Worm (Caenorhabditis elegans) whole organism, mixed stage, embryonic: ENCODE results near the gene ZC455.1.

Experiments
- bed-3 ChIP-seq: fragments of 200-800 bp; sonication (Bioruptor generic); optimal IDR thresholded peaks from 3 replicates; lab custom pipeline; 2018; ENCODE audit warnings: mild to moderate bottlenecking, missing genetic modification characterization, moderate library complexity, missing compliant biosample characterization
- ceh-39 ChIP-seq: fragments of 150-350 bp; optimal IDR thresholded peaks from 2 replicates; lab custom pipeline; 2014; ENCODE audit warnings: missing biosample characterization, missing genetic modification characterization
- ceh-43 ChIP-seq: fragments of 200-800 bp; sonication (Bioruptor generic); optimal IDR thresholded peaks from 2 replicates; lab custom pipeline; 2018; ENCODE audit warnings: mild to moderate bottlenecking, missing genetic modification characterization, moderate library complexity, missing compliant biosample characterization
- ceh-83 ChIP-seq: fragments of 200-800 bp; sonication (Bioruptor generic); optimal IDR thresholded peaks from 2 replicates; lab custom pipeline; 2018; ENCODE audit warnings: mild to moderate bottlenecking, missing genetic modification characterization, missing compliant biosample characterization
- ces-1 ChIP-seq: fragments of 150-350 bp; optimal IDR thresholded peaks from 2 replicates; lab custom pipeline; 2014; ENCODE audit warnings: missing biosample characterization, missing genetic modification reagents, missing genetic modification characterization
- cnd-1 ChIP-seq: fragments of 200-800 bp; sonication (Bioruptor generic); optimal IDR thresholded peaks from 2 replicates; lab custom pipeline; 2018; ENCODE audit warnings: mild to moderate bottlenecking, missing genetic modification characterization, missing compliant biosample characterization
- drap-1 ChIP-seq: fragments of 200-800 bp; sonication (Bioruptor generic); optimal IDR thresholded peaks from 3 replicates; lab custom pipeline; 2018; ENCODE audit warnings: mild to moderate bottlenecking, missing genetic modification characterization, missing compliant biosample characterization
- elt-1 ChIP-seq: sonication (generic microtip); optimal IDR thresholded peaks from 2 replicates; lab custom pipeline; 2017; ENCODE audit warnings: missing genetic modification characterization, mild to moderate bottlenecking, missing compliant biosample characterization, antibody characterized with exemption, moderate library complexity, borderline replicate concordance; ENCODE audit not compliant: insufficient read depth
- elt-3 ChIP-seq: fragments of 150-350 bp; optimal IDR thresholded peaks from 2 replicates; lab custom pipeline; 2014; ENCODE audit warnings: missing biosample characterization, missing genetic modification characterization
- flh-1 ChIP-seq: fragments of 200-800 bp; sonication (Bioruptor generic); optimal IDR thresholded peaks from 2 replicates; lab custom pipeline; 2018; ENCODE audit warnings: mild to moderate bottlenecking, missing genetic modification characterization, moderate library complexity, missing compliant biosample characterization
- ham-2 ChIP-seq: fragments of 200-800 bp; sonication (Bioruptor generic); optimal IDR thresholded peaks from 2 replicates; lab custom pipeline; 2018; ENCODE audit warnings: mild to moderate bottlenecking, missing genetic modification characterization, missing compliant biosample characterization
- lin-13 ChIP-seq: fragments of 150-350 bp; optimal IDR thresholded peaks from 2 replicates; lab custom pipeline; 2014; ENCODE audit warnings: missing biosample characterization, missing genetic modification characterization
- lin-32 ChIP-seq: fragments of 200-800 bp; sonication (Bioruptor generic); optimal IDR thresholded peaks from 2 replicates; lab custom pipeline; 2018; ENCODE audit warnings: mild to moderate bottlenecking, missing genetic modification characterization, missing compliant biosample characterization
- lsy-2 ChIP-seq: fragments of 150-350 bp; optimal IDR thresholded peaks from 2 replicates; lab custom pipeline; 2014; ENCODE audit warnings: missing biosample characterization, missing genetic modification characterization
- mab-5 ChIP-seq: fragments of 150-350 bp; optimal IDR thresholded peaks from 2 replicates; lab custom pipeline; 2014; ENCODE audit warnings: missing biosample characterization, missing genetic modification characterization
- mep-1 ChIP-seq: fragments of 150-350 bp; optimal IDR thresholded peaks from 2 replicates; lab custom pipeline; 2017; ENCODE audit warnings: missing biosample characterization, missing genetic modification reagents, missing genetic modification characterization, inconsistent platforms
- mls-2 ChIP-seq: sonication (generic microtip); optimal IDR thresholded peaks from 2 replicates; lab custom pipeline; 2016; ENCODE audit warnings: mild to moderate bottlenecking, missing genetic modification characterization, moderate library complexity, missing compliant biosample characterization
- nhr-2 ChIP-seq: fragments of 150-350 bp; optimal IDR thresholded peaks from 2 replicates; lab custom pipeline; 2014; ENCODE audit warnings: missing biosample characterization, missing genetic modification characterization
- nhr-237 ChIP-seq: fragments of 150-350 bp; optimal IDR thresholded peaks from 2 replicates; lab custom pipeline; 2014; ENCODE audit warnings: missing biosample characterization, missing genetic modification characterization
- nhr-28 ChIP-seq: fragments of 150-350 bp; optimal IDR thresholded peaks from 2 replicates; lab custom pipeline; 2014; ENCODE audit warnings: missing biosample characterization, missing genetic modification characterization
- nhr-76 ChIP-seq: sonication (generic microtip); optimal IDR thresholded peaks from 2 replicates; lab custom pipeline; 2017; ENCODE audit warnings: missing biosample characterization, missing genetic modification characterization
- sem-2 ChIP-seq: fragments of 200-800 bp; sonication (Bioruptor generic); optimal IDR thresholded peaks from 2 replicates; lab custom pipeline; 2018; ENCODE audit warnings: mild to moderate bottlenecking, missing genetic modification characterization, missing compliant biosample characterization
- snpc-4 ChIP-seq: fragments of 150-350 bp; optimal IDR thresholded peaks from 2 replicates; lab custom pipeline; 2014; ENCODE audit warnings: missing biosample characterization, missing genetic modification characterization
- sptf-1 ChIP-seq: sonication (generic microtip); optimal IDR thresholded peaks from 2 replicates; lab custom pipeline; 2017; ENCODE audit warnings: mild to moderate bottlenecking, missing genetic modification characterization, moderate library complexity, missing compliant biosample characterization
- tbx-8 ChIP-seq: fragments of 200-800 bp; sonication (Bioruptor generic); optimal IDR thresholded peaks from 2 replicates; lab custom pipeline; 2018; ENCODE audit warnings: mild to moderate bottlenecking, missing genetic modification characterization, moderate library complexity, missing compliant biosample characterization
- unc-120 ChIP-seq: sonication (generic microtip); optimal IDR thresholded peaks from 2 replicates; lab custom pipeline; 2017; ENCODE audit warnings: missing genetic modification characterization, missing compliant biosample characterization; ENCODE audit not compliant: poor library complexity, severe bottlenecking
- unc-39 ChIP-seq: fragments of 150-350 bp; optimal IDR thresholded peaks from 2 replicates; lab custom pipeline; 2014; ENCODE audit warnings: missing biosample characterization, missing genetic modification characterization
- unc-62 ChIP-seq: fragments of 150-350 bp; optimal IDR thresholded peaks from 2 replicates; lab custom pipeline; 2014; ENCODE audit warnings: missing biosample characterization, missing genetic modification reagents, missing genetic modification characterization
- zip-8 ChIP-seq: fragments of 150-350 bp; optimal IDR thresholded peaks from 2 replicates; lab custom pipeline; 2014; ENCODE audit warnings: missing biosample characterization, missing genetic modification characterization
- ztf-11 ChIP-seq: fragments of 150-350 bp; optimal IDR thresholded peaks from 2 replicates; lab custom pipeline; 2014; ENCODE audit warnings: missing biosample characterization, missing genetic modification characterization

ZC455.1 gene

ce11 chrV:12803274-12803673 lies 30.0 kb downstream of the ZC455.1 start, which contains the start of gene srbc-45:
TSS of gene srbc-45 (plus strand) at chrV:12803574.
- TF ChIP-seq bed-3 (GFP tag; lab: Kevin White, UChicago) (no peak), nhr-76 (tag; lab: Kevin White, UChicago) (no peak), lsy-2 (tag; lab: Kevin White, UChicago) (no peak), lin-32 (GFP tag; lab: Kevin White, UChicago) (no peak), nhr-2 (tag; lab: Kevin White, UChicago) (no peak), unc-39 (tag; lab: Kevin White, UChicago) (no peak), elt-3 (tag; lab: Kevin White, UChicago) (no peak), ceh-43 (no peak), nhr-28 (tag; lab: Kevin White, UChicago) (no peak), lin-13 (no peak), sem-2 (GFP tag; lab: Kevin White, UChicago) (no peak), mab-5 (no peak), sptf-1 (no peak), unc-120 (no peak), zip-8 (no peak), tbx-8 (GFP tag; lab: Kevin White, UChicago) (no peak), flh-1 (GFP tag; lab: Kevin White, UChicago) (no peak)

- TF ChIP-seq snpc-4 (tag; lab: Kevin White, UChicago) (no peak), ztf-11 (tag; lab: Kevin White, UChicago) (no peak), ham-2 (no peak), mep-1 (tag; lab: Kevin White, UChicago) (no peak), lin-13 (no peak), nhr-2 (tag; lab: Kevin White, UChicago) (no peak), bed-3 (GFP tag; lab: Kevin White, UChicago) (no peak), mab-5 (no peak), sptf-1 (no peak), elt-3 (tag; lab: Kevin White, UChicago) (no peak), unc-120 (no peak), unc-62 (GFP tag; lab: Kevin White, UChicago) (no peak), flh-1 (GFP tag; lab: Kevin White, UChicago) (no peak), unc-39 (tag; lab: Kevin White, UChicago) (no peak), ceh-39 (tag; lab: Kevin White, UChicago) (no peak), mls-2 (tag; lab: Kevin White, UChicago) (no peak), lin-32 (GFP tag; lab: Kevin White, UChicago) (no peak), nhr-237 (tag; lab: Kevin White, UChicago) (no peak)
Observed at ce11 chrV:12806190-12806589, 32.9 kb downstream of the ZC455.1 start, which contains the start of gene ZC443.7. TSS of gene ZC443.7 (plus strand) at chrV:12806490.

ce11 chrV:12809876-12810275 lies 36.6 kb downstream of the ZC455.1 start, which contains the start of gene ZC443.1:
TSS of gene ZC443.1 (minus strand) at chrV:12810080.
- TF ChIP-seq cnd-1 (tag; lab: Kevin White, UChicago) (no peak), lin-32 (GFP tag; lab: Kevin White, UChicago) (no peak), flh-1 (GFP tag; lab: Kevin White, UChicago) (no peak), ceh-83 (GFP tag; lab: Kevin White, UChicago) (no peak), unc-62 (GFP tag; lab: Kevin White, UChicago) (no peak), lin-13 (no peak), snpc-4 (tag; lab: Kevin White, UChicago) (no peak), drap-1 (GFP tag; lab: Kevin White, UChicago) (no peak), ces-1 (GFP tag; lab: Kevin White, UChicago) (no peak), tbx-8 (GFP tag; lab: Kevin White, UChicago) (no peak), ceh-43 (no peak), mab-5 (no peak), nhr-76 (tag; lab: Kevin White, UChicago) (no peak)

ce11 chrV:12811126-12811525 lies 37.8 kb downstream of the ZC455.1 start, which contains the start of gene ZC443.2:
TSS of gene ZC443.2 (minus strand) at chrV:12811192.
- TF ChIP-seq ces-1 (GFP tag; lab: Kevin White, UChicago) (peak; percentile 59), nhr-2 (tag; lab: Kevin White, UChicago) (no peak), cnd-1 (tag; lab: Kevin White, UChicago) (no peak)

ce11 chrV:12811810-12812209 lies 38.5 kb downstream of the ZC455.1 start:
- TF ChIP-seq lin-32 (GFP tag; lab: Kevin White, UChicago) = no peak
- TF ChIP-seq sem-2 (GFP tag; lab: Kevin White, UChicago) = no peak
- TF ChIP-seq mab-5 = no peak
- no peak for TF ChIP-seq mls-2 (tag; lab: Kevin White, UChicago)
- TF ChIP-seq unc-62 (GFP tag; lab: Kevin White, UChicago) = no peak
- TF ChIP-seq ham-2 = no peak
- no peak for TF ChIP-seq lsy-2 (tag; lab: Kevin White, UChicago)
- TF ChIP-seq elt-1 (tag; lab: Kevin White, UChicago) = no peak
